Worm (Caenorhabditis elegans) whole organism, L4 larva: ENCODE results near the gene str-3.

Experiments
- D1046.2 ChIP-seq: fragments of 200-800 bp; sonication (Bioruptor generic); IDR thresholded peaks from 2 replicates; pipeline ENCODE4 v1.3.6; 2022; ENCODE audit warnings: missing genetic modification characterization, missing compliant biosample characterization
- F26F4.8 ChIP-seq: fragments of 200-800 bp; sonication (Bioruptor generic); conservative IDR thresholded peaks from 2 replicates; pipeline ENCODE4 v1.3.6; 2022; ENCODE audit warnings: missing genetic modification characterization, missing compliant biosample characterization
- F37D6.2 ChIP-seq: sonication (generic microtip); optimal IDR thresholded peaks from 2 replicates; lab custom pipeline; 2016; ENCODE audit warnings: mild to moderate bottlenecking, missing genetic modification characterization, missing compliant biosample characterization
- F49E8.2 ChIP-seq: sonication (generic microtip); optimal IDR thresholded peaks from 2 replicates; lab custom pipeline; 2016; ENCODE audit warnings: missing compliant biosample characterization, mild to moderate bottlenecking, missing genetic modification characterization, borderline replicate concordance
- T20F7.1 ChIP-seq: fragments of 200-800 bp; sonication (Bioruptor generic); optimal IDR thresholded peaks from 2 replicates; lab custom pipeline; 2018; ENCODE audit warnings: mild to moderate bottlenecking, missing genetic modification characterization, missing compliant biosample characterization
- T26A8.4 ChIP-seq: fragments of 200-800 bp; sonication (Bioruptor generic); IDR thresholded peaks from 2 replicates; pipeline ENCODE4 v1.3.6; 2022; ENCODE audit warnings: missing genetic modification characterization, missing compliant biosample characterization
- Y105C5A.15 ChIP-seq: fragments of 200-800 bp; sonication (Bioruptor generic); IDR thresholded peaks from 2 replicates; pipeline ENCODE4 v1.3.6; 2022; ENCODE audit warnings: missing genetic modification characterization, missing compliant biosample characterization
- Y48G9A.11 ChIP-seq: fragments of 200-800 bp; sonication (Bioruptor generic); IDR thresholded peaks from 2 replicates; pipeline ENCODE4 v1.3.6; 2022; ENCODE audit warnings: missing genetic modification reagents, missing genetic modification characterization, missing compliant biosample characterization
- ZK546.5 ChIP-seq, 2 experiments: sonication (generic microtip); optimal IDR thresholded peaks; 2 replicates each; lab custom pipeline; 2017; ENCODE audit warnings: missing biosample characterization in 2 of 2, missing genetic modification characterization in 2 of 2
- aha-1 ChIP-seq: fragments of 150-350 bp; peaks from one replicate; lab custom pipeline; 2014; ENCODE audit warnings: missing biosample characterization, missing genetic modification characterization
- ama-1 ChIP-seq: fragments of 150-350 bp; optimal IDR thresholded peaks from 2 replicates; lab custom pipeline; 2014; ENCODE audit warnings: inconsistent platforms, mixed read lengths
- attf-4 ChIP-seq: sonication (generic microtip); optimal IDR thresholded peaks from 3 replicates; lab custom pipeline; 2017; ENCODE audit warnings: missing biosample characterization, missing genetic modification characterization
- ceh-44 ChIP-seq: fragments of 200-800 bp; sonication (Bioruptor generic); IDR thresholded peaks from 2 replicates; pipeline ENCODE4 v1.3.6; 2022; ENCODE audit warnings: missing genetic modification reagents, missing genetic modification characterization, missing compliant biosample characterization
- ces-1 ChIP-seq: fragments of 150-350 bp; sonication (generic microtip); optimal IDR thresholded peaks from 4 replicates; lab custom pipeline; 2014; ENCODE audit warnings: missing biosample characterization, missing genetic modification reagents, missing genetic modification characterization
- dmd-6 ChIP-seq: fragments of 200-800 bp; sonication (Bioruptor generic); IDR thresholded peaks from 2 replicates; pipeline ENCODE4 v1.3.6; 2022; ENCODE audit warnings: missing genetic modification reagents, missing genetic modification characterization, missing compliant biosample characterization
- dmd-8 ChIP-seq: fragments of 200-800 bp; sonication (Bioruptor generic); IDR thresholded peaks from 2 replicates; pipeline ENCODE4 v1.3.6; 2022; ENCODE audit warnings: missing genetic modification characterization, missing compliant biosample characterization
- dmd-9 ChIP-seq: fragments of 200-800 bp; sonication (Bioruptor generic); IDR thresholded peaks from 2 replicates; pipeline ENCODE4 v1.3.6; 2022; ENCODE audit warnings: missing genetic modification reagents, missing genetic modification characterization, missing compliant biosample characterization
- dve-1 ChIP-seq: sonication (generic microtip); optimal IDR thresholded peaks from 2 replicates; lab custom pipeline; 2017; ENCODE audit warnings: antibody characterized with exemption, mild to moderate bottlenecking, missing genetic modification characterization, missing compliant biosample characterization; ENCODE audit not compliant: insufficient read depth
- egl-43 ChIP-seq: fragments of 200-800 bp; sonication (Bioruptor generic); IDR thresholded peaks from 2 replicates; pipeline ENCODE4 v1.3.6; 2022; ENCODE audit warnings: missing genetic modification reagents, missing genetic modification characterization, missing compliant biosample characterization
- fkh-10 ChIP-seq: fragments of 150-350 bp; optimal IDR thresholded peaks from 2 replicates; lab custom pipeline; 2014; ENCODE audit warnings: missing biosample characterization, missing genetic modification reagents, missing genetic modification characterization
- fos-1 ChIP-seq: fragments of 150-350 bp; optimal IDR thresholded peaks from 2 replicates; lab custom pipeline; 2014; ENCODE audit warnings: missing biosample characterization, missing genetic modification characterization
- hif-1 ChIP-seq, 2 experiments: sonication (generic microtip); optimal IDR thresholded peaks; 2 replicates each; lab custom pipeline; 2016 to 2017; ENCODE audit warnings: missing compliant biosample characterization in 2 of 2, missing genetic modification characterization in 2 of 2, missing genetic modification reagents in 2 of 2, missing genotype in 2 of 2, mild to moderate bottlenecking in 1 of 2
- hlh-30 ChIP-seq: sonication (generic microtip); optimal IDR thresholded peaks from 2 replicates; lab custom pipeline; 2017; ENCODE audit warnings: antibody characterized with exemption, mild to moderate bottlenecking, missing genetic modification characterization, missing compliant biosample characterization; ENCODE audit not compliant: insufficient read depth
- jun-1 ChIP-seq: fragments of 150-350 bp; optimal IDR thresholded peaks from 2 replicates; lab custom pipeline; 2014; ENCODE audit warnings: missing biosample characterization, missing genetic modification reagents, missing genetic modification characterization
- lin-1 ChIP-seq: fragments of 200-800 bp; sonication (Bioruptor generic); IDR thresholded peaks from 2 replicates; pipeline ENCODE4 v1.3.6; 2022; ENCODE audit warnings: missing genetic modification reagents, missing genetic modification characterization, missing compliant biosample characterization
- mdt-29 ChIP-seq: fragments of 200-800 bp; sonication (Bioruptor generic); IDR thresholded peaks from 2 replicates; pipeline ENCODE4 v1.3.6; 2022; ENCODE audit warnings: missing genetic modification reagents, missing genetic modification characterization, missing compliant biosample characterization
- nhr-10 ChIP-seq: fragments of 150-350 bp; optimal IDR thresholded peaks from 2 replicates; lab custom pipeline; 2014; ENCODE audit warnings: missing biosample characterization, missing genetic modification characterization
- nhr-48 ChIP-seq: sonication (generic microtip); optimal IDR thresholded peaks from 2 replicates; lab custom pipeline; 2016; ENCODE audit warnings: mild to moderate bottlenecking, missing genetic modification characterization, missing compliant biosample characterization
- nhr-76 ChIP-seq: fragments of 150-350 bp; optimal IDR thresholded peaks from 2 replicates; lab custom pipeline; 2014; ENCODE audit warnings: missing biosample characterization, missing genetic modification characterization
- nhr-77 ChIP-seq: fragments of 150-350 bp; optimal IDR thresholded peaks from 2 replicates; lab custom pipeline; 2014; ENCODE audit warnings: missing biosample characterization, missing genetic modification characterization
- sdz-12 ChIP-seq: fragments of 200-800 bp; sonication (Bioruptor generic); optimal IDR thresholded peaks from 2 replicates; lab custom pipeline; 2018; ENCODE audit warnings: mild to moderate bottlenecking, missing genetic modification characterization, missing compliant biosample characterization
- set-16 ChIP-seq: fragments of 200-800 bp; sonication (Bioruptor generic); IDR thresholded peaks from 2 replicates; pipeline ENCODE4 v1.3.6; 2022; ENCODE audit warnings: missing genetic modification reagents, missing genetic modification characterization, missing compliant biosample characterization
- snpc-4 ChIP-seq: fragments of 150-350 bp; optimal IDR thresholded peaks from 2 replicates; lab custom pipeline; 2014; ENCODE audit warnings: missing biosample characterization, missing genetic modification characterization
- spr-1 ChIP-seq: sonication (generic microtip); optimal IDR thresholded peaks from 2 replicates; lab custom pipeline; 2016; ENCODE audit warnings: mild to moderate bottlenecking, missing genetic modification characterization, missing compliant biosample characterization
- tag-97 ChIP-seq: fragments of 200-800 bp; sonication (Bioruptor generic); IDR thresholded peaks from 2 replicates; pipeline ENCODE4 v1.3.6; 2022; ENCODE audit warnings: missing genetic modification characterization, missing compliant biosample characterization
- tra-1 ChIP-seq: fragments of 200-800 bp; sonication (Bioruptor generic); IDR thresholded peaks from 2 replicates; pipeline ENCODE4 v1.3.6; 2022; ENCODE audit warnings: missing genetic modification reagents, missing genetic modification characterization, missing compliant biosample characterization
- unc-62 ChIP-seq, 3 experiments: fragments of 150-350 bp in 1 of 3; sonication (generic microtip); optimal IDR thresholded peaks in 2 of 3; peaks in 1 of 3; 1 replicate in 1 of 3; 2 replicates in 2 of 3; lab custom pipeline; 2014 to 2017; ENCODE audit warnings: missing biosample characterization in 3 of 3, missing genetic modification characterization in 3 of 3, missing genetic modification reagents in 3 of 3, missing genotype in 1 of 3
- zag-1 ChIP-seq: fragments of 150-350 bp; optimal IDR thresholded peaks from 2 replicates; lab custom pipeline; 2014; ENCODE audit warnings: missing biosample characterization, missing genetic modification characterization
- zfp-2 ChIP-seq: sonication (generic microtip); optimal IDR thresholded peaks from 2 replicates; lab custom pipeline; 2016; ENCODE audit warnings: mild to moderate bottlenecking, missing genetic modification characterization, missing compliant biosample characterization
- ztf-11 ChIP-seq: fragments of 150-350 bp; optimal IDR thresholded peaks from 2 replicates; lab custom pipeline; 2014; ENCODE audit warnings: missing biosample characterization, missing genetic modification characterization

Gene str-3

DNA sequence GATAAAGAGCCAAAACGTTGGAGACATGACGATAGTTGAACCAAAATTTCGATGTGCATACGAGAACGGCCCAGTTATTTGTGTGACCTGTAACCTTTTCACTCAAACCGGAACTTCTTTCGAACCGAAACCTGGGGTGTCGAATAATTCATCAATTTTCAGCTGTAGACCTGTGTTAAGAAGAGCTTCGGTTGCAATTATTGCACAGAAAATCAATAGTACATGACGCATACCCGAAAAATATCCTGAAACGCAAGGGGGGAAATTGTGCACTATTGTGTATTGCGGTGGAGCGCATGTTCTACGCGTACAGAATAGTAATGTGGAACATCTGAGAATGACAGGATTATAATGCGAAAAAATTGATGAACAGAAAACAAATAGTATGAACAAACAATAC is 9.6 kb upstream of the str-3 start, which contains the start of gene pigk-1 (continued):
- no peak for TF ChIP-seq D1046.2 (GFP tag; lab: Robert Waterston, UW)

DNA sequence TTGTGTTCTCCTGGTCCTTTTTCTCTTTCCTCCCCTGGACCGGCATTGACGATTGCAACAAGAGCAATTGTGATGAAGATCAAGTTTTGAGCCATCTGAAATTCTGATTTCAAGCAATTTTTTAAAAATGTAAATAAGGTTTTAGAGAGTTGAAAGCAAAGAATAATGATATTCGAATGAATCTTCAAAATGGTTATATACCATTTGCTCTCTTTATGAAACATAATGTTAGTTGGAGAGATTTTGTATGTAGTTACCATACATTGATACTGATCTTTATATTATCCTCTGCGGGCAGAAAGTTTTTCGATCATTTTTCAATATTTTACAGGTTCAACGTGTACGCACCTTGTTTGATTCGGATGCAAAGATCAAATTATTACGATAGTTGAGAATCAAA is 5.6 kb upstream of the str-3 start, which contains the start of gene srlf-24:
Gene srlf-24 (minus strand): TSS at position 101 of the 400 bp plus-strand sequence.
- TF ChIP-seq sdz-12 (GFP tag; lab: Kevin White, UChicago): no peak
- TF ChIP-seq hlh-30 (tag; lab: Kevin White, UChicago): no peak
- no peak for TF ChIP-seq ceh-44 (GFP tag; lab: Robert Waterston, UW)
- TF ChIP-seq tra-1: no peak
- TF ChIP-seq set-16 (GFP tag; lab: Robert Waterston, UW): no peak
- TF ChIP-seq dmd-8: no peak
- no peak for TF ChIP-seq mdt-29 (GFP tag; lab: Robert Waterston, UW)
- no peak for TF ChIP-seq F49E8.2 (tag; lab: Kevin White, UChicago)
- no peak for TF ChIP-seq nhr-76 (tag; lab: Kevin White, UChicago)
- TF ChIP-seq nhr-77 (tag; lab: Kevin White, UChicago): no peak
- TF ChIP-seq, all 104 proteins: peak for 0

ce11 chrIV:11103501-11103900 is 3.3 kb upstream of the str-3 start:
- TF ChIP-seq jun-1 (tag; lab: Kevin White, UChicago) (no peak), unc-62 (GFP tag; optimal IDR thresholded peaks at IDR 0.05 in 1 of 2; lab: Kevin White, UChicago) (peak in 1 of 2 experiments; percentile 85), unc-62 (tag; optimal IDR thresholded peaks at IDR 0.05; lab: Kevin White, UChicago) (no peak)

- TF ChIP-seq egl-43 (GFP tag; lab: Robert Waterston, UW) (no peak), F37D6.2 (no peak), dve-1 (tag; lab: Kevin White, UChicago) (no peak), hlh-30 (tag; lab: Kevin White, UChicago) (no peak), hif-1 (tag; optimal IDR thresholded peaks at IDR 0.05; lab: Kevin White, UChicago) (no peak), nhr-48 (tag; lab: Kevin White, UChicago) (no peak), set-16 (GFP tag; lab: Robert Waterston, UW) (no peak), Y48G9A.11 (no peak), T20F7.1 (GFP tag; lab: Kevin White, UChicago) (no peak), Y105C5A.15 (no peak), F26F4.8 (GFP tag; lab: Robert Waterston, UW) (no peak), dmd-9 (GFP tag; lab: Robert Waterston, UW) (no peak), ces-1 (GFP tag; lab: Kevin White, UChicago) (no peak), T26A8.4 (no peak)
Observed at ce11 chrIV:11102608-11103007, 2.4 kb upstream of the str-3 start, which contains the start of gene srlf-17. Gene srlf-17 (minus strand): TSS chrIV:11102708.

DNA sequence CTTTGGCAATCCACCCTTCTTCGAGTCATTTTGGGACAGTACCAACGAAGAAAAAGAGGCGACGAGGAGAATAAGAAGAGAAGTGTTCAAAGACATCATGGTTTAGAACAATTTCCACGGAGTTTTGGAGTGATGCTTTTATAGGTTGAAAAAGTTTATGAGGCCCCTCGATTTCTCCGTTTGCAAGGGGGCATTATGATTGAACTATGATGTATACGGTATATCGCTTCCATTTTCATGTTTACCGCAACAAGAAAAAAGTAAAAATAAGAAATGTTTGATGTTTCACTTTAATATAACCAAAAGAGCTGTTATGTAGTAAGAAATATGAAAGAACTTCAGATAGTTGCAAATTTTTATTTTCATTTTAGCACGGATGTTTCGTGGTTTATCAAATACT is 1.2 kb upstream of the str-3 start, which contains the start of gene srlf-18:
Gene srlf-18 (minus strand): TSS at position 101 of the 400 bp plus-strand sequence.
- no peak for TF ChIP-seq ama-1 (lab: Kevin White, UChicago)

DNA sequence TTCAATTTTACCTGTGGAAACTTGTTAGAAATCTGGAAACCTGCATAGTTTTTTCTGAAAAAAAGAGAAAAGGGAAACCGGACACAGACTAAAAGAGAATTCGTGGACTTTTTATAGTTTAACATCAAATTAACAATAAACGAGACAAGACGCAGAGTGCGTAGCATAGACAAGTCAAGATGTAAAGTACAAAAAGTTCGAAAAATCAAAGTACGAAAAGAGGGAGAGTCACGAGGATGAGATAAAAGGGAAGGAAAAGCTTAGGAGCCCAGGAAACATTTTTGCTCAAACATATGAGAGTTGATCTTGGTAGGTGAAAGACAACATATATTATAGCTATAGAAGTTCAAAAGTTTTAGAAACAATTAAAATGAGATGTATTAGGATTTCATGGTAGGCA is 2.4 kb downstream of the str-3 start, which contains the start of gene M7.12:
Gene M7.12 (minus strand): TSS at position 188 of the 400 bp plus-strand sequence.
- no peak for TF ChIP-seq zag-1 (tag; lab: Kevin White, UChicago)
- peak; percentile 76 for TF ChIP-seq nhr-76 (tag; lab: Kevin White, UChicago)
- no peak for TF ChIP-seq attf-4 (tag; lab: Kevin White, UChicago)

ce11 chrIV:11094974-11095373 is 5.2 kb downstream of the str-3 start, which contains the start of gene M7.8:
Gene M7.8 (minus strand): TSS chrIV:11095085.
- no peak for TF ChIP-seq ZK546.5 (tag; optimal IDR thresholded peaks at IDR 0.05; lab: Kevin White, UChicago)
- TF ChIP-seq nhr-77 (tag; lab: Kevin White, UChicago): no peak
- no peak for TF ChIP-seq snpc-4
- no peak for TF ChIP-seq lin-1 (GFP tag; lab: Robert Waterston, UW)
- TF ChIP-seq tag-97 (GFP tag; lab: Robert Waterston, UW): no peak
- peak in 1 of 2 experiments; percentile 93 for TF ChIP-seq unc-62 (GFP tag; optimal IDR thresholded peaks at IDR 0.05 in 1 of 2; lab: Kevin White, UChicago)
- TF ChIP-seq unc-62 (tag; optimal IDR thresholded peaks at IDR 0.05; lab: Kevin White, UChicago): no peak
- TF ChIP-seq dmd-6 (GFP tag; lab: Robert Waterston, UW): no peak
- peak; percentile 42 for TF ChIP-seq aha-1
- TF ChIP-seq ztf-11: no peak
- no peak for TF ChIP-seq nhr-10
- TF ChIP-seq zfp-2 (tag; lab: Kevin White, UChicago): no peak
- peak; percentile 86 for TF ChIP-seq fkh-10 (GFP tag; lab: Kevin White, UChicago)
- no peak for TF ChIP-seq fos-1 (tag; lab: Kevin White, UChicago)
- TF ChIP-seq spr-1: no peak
